Worm (Caenorhabditis elegans) whole organism, midembryonic: ENCODE results near the gene tnc-2.

Experiments
- cog-1 ChIP-seq: sonication (generic microtip); optimal IDR thresholded peaks from 2 replicates; lab custom pipeline; 2016; ENCODE audit warnings: missing genetic modification characterization, missing compliant biosample characterization
- flt-1 ChIP-seq: fragments of 200-800 bp; sonication (Bioruptor generic); IDR thresholded peaks from 2 replicates; pipeline ENCODE4 v1.3.6; 2022; ENCODE audit warnings: missing genetic modification characterization, missing compliant biosample characterization
- klf-2 ChIP-seq: fragments of 200-800 bp; sonication (Bioruptor generic); conservative IDR thresholded peaks from 2 replicates; pipeline ENCODE4 v1.3.6; 2022; ENCODE audit warnings: missing genetic modification reagents, missing genetic modification characterization, missing compliant biosample characterization
- ref-1 ChIP-seq: fragments of 200-800 bp; sonication (Bioruptor generic); conservative IDR thresholded peaks from 2 replicates; pipeline ENCODE4 v1.3.6; 2022; ENCODE audit warnings: missing genetic modification reagents, missing genetic modification characterization, missing compliant biosample characterization
- tab-1 ChIP-seq: fragments of 200-800 bp; sonication (Bioruptor generic); IDR thresholded peaks from 2 replicates; pipeline ENCODE4 v1.3.6; 2022; ENCODE audit warnings: missing genetic modification characterization, missing compliant biosample characterization
- ztf-23 ChIP-seq: fragments of 200-800 bp; sonication (Bioruptor generic); IDR thresholded peaks from 2 replicates; pipeline ENCODE4 v1.3.6; 2022; ENCODE audit warnings: missing genetic modification reagents, missing genetic modification characterization, missing compliant biosample characterization
- ztf-29 ChIP-seq: fragments of 200-800 bp; sonication (Bioruptor generic); IDR thresholded peaks from 2 replicates; pipeline ENCODE4 v1.3.6; 2022; ENCODE audit warnings: missing genetic modification reagents, missing genetic modification characterization, missing compliant biosample characterization

DNA sequence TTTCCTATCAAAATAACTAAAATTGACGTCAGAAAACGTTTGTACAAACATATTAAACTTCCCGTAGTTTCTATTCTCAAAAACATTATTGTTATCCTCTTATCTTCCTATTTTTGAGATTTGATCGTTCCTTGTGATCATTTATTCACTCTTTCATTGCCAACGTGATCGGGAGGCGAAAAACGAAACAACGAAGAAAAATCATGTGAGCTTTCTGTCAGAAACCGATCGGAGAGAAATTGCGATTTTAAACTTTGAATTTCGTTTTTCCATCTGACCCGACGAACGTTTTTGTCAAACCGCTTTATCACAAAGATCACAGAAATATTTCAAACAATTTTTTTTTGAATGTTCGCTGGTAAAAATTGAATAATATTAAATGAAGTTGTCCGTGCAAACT is 20.4 kb upstream of the tnc-2 start:
- TF ChIP-seq flt-1 (GFP tag; lab: Robert Waterston, UW) (no peak), tab-1 (GFP tag; lab: Robert Waterston, UW) (no peak), ztf-29 (GFP tag; lab: Robert Waterston, UW) (no peak), klf-2 (GFP tag; lab: Robert Waterston, UW) (no peak), ref-1 (GFP tag; lab: Robert Waterston, UW) (no peak), cog-1 (no peak), ztf-23 (no peak)
